Worm (Caenorhabditis elegans) whole organism, L4 larva: ENCODE data around the gene ZK228.10.

Source experiments
- F26F4.8 ChIP-seq: fragments of 200-800 bp; sonication (Bioruptor generic); conservative IDR thresholded peaks from 2 replicates; pipeline ENCODE4 v1.3.6; 2022; ENCODE audit warnings: missing genetic modification characterization, missing compliant biosample characterization
- F37D6.2 ChIP-seq: sonication (generic microtip); optimal IDR thresholded peaks from 2 replicates; lab custom pipeline; 2016; ENCODE audit warnings: mild to moderate bottlenecking, missing genetic modification characterization, missing compliant biosample characterization
- F49E8.2 ChIP-seq: sonication (generic microtip); optimal IDR thresholded peaks from 2 replicates; lab custom pipeline; 2016; ENCODE audit warnings: missing compliant biosample characterization, mild to moderate bottlenecking, missing genetic modification characterization, borderline replicate concordance
- R02D3.7 ChIP-seq: fragments of 150-350 bp; sonication (generic microtip); optimal IDR thresholded peaks from 3 replicates; lab custom pipeline; 2014; ENCODE audit warnings: missing biosample characterization, missing genetic modification characterization
- T20F7.1 ChIP-seq: fragments of 200-800 bp; sonication (Bioruptor generic); optimal IDR thresholded peaks from 2 replicates; lab custom pipeline; 2018; ENCODE audit warnings: mild to moderate bottlenecking, missing genetic modification characterization, missing compliant biosample characterization
- Y105C5A.15 ChIP-seq: fragments of 200-800 bp; sonication (Bioruptor generic); IDR thresholded peaks from 2 replicates; pipeline ENCODE4 v1.3.6; 2022; ENCODE audit warnings: missing genetic modification characterization, missing compliant biosample characterization
- ZK337.2 ChIP-seq: fragments of 200-800 bp; sonication (Bioruptor generic); IDR thresholded peaks from 2 replicates; pipeline ENCODE4 v1.3.6; 2022; ENCODE audit warnings: missing genetic modification reagents, missing genetic modification characterization, missing compliant biosample characterization
- aly-2 ChIP-seq: sonication (generic microtip); optimal IDR thresholded peaks from 2 replicates; lab custom pipeline; 2018; ENCODE audit warnings: missing biosample characterization, missing genetic modification characterization
- ceh-28 ChIP-seq: fragments of 150-350 bp; optimal IDR thresholded peaks from 2 replicates; lab custom pipeline; 2014; ENCODE audit warnings: missing biosample characterization, missing genetic modification reagents, missing genetic modification characterization
- ceh-44 ChIP-seq: fragments of 200-800 bp; sonication (Bioruptor generic); IDR thresholded peaks from 2 replicates; pipeline ENCODE4 v1.3.6; 2022; ENCODE audit warnings: missing genetic modification reagents, missing genetic modification characterization, missing compliant biosample characterization
- daf-8 ChIP-seq: fragments of 200-800 bp; sonication (Bioruptor generic); IDR thresholded peaks from 2 replicates; pipeline ENCODE4 v1.3.6; 2022; ENCODE audit warnings: missing genetic modification characterization, missing compliant biosample characterization
- duxl-1 ChIP-seq: sonication (generic microtip); optimal IDR thresholded peaks from 2 replicates; lab custom pipeline; 2016; ENCODE audit warnings: mild to moderate bottlenecking, missing genetic modification characterization, moderate library complexity, missing compliant biosample characterization; ENCODE audit not compliant: poor library complexity
- egl-27 ChIP-seq: sonication (generic microtip); optimal IDR thresholded peaks from 3 replicates; lab custom pipeline; 2017; ENCODE audit warnings: missing biosample characterization, missing genetic modification reagents, missing genetic modification characterization
- egl-43 ChIP-seq: fragments of 200-800 bp; sonication (Bioruptor generic); IDR thresholded peaks from 2 replicates; pipeline ENCODE4 v1.3.6; 2022; ENCODE audit warnings: missing genetic modification reagents, missing genetic modification characterization, missing compliant biosample characterization
- fkh-10 ChIP-seq: fragments of 150-350 bp; optimal IDR thresholded peaks from 2 replicates; lab custom pipeline; 2014; ENCODE audit warnings: missing biosample characterization, missing genetic modification reagents, missing genetic modification characterization
- fos-1 ChIP-seq: fragments of 150-350 bp; optimal IDR thresholded peaks from 2 replicates; lab custom pipeline; 2014; ENCODE audit warnings: missing biosample characterization, missing genetic modification characterization
- gei-8 ChIP-seq: fragments of 200-800 bp; sonication (Bioruptor generic); optimal IDR thresholded peaks from 2 replicates; lab custom pipeline; 2018; ENCODE audit warnings: mild to moderate bottlenecking, missing genetic modification characterization, missing compliant biosample characterization
- hlh-11 ChIP-seq: fragments of 200-800 bp; sonication (Bioruptor generic); optimal IDR thresholded peaks from 2 replicates; lab custom pipeline; 2018; ENCODE audit warnings: mild to moderate bottlenecking, missing genetic modification characterization, missing compliant biosample characterization
- hlh-30 ChIP-seq: sonication (generic microtip); optimal IDR thresholded peaks from 2 replicates; lab custom pipeline; 2017; ENCODE audit warnings: antibody characterized with exemption, mild to moderate bottlenecking, missing genetic modification characterization, missing compliant biosample characterization; ENCODE audit not compliant: insufficient read depth
- jun-1 ChIP-seq: fragments of 150-350 bp; optimal IDR thresholded peaks from 2 replicates; lab custom pipeline; 2014; ENCODE audit warnings: missing biosample characterization, missing genetic modification reagents, missing genetic modification characterization
- madf-5 ChIP-seq, 2 experiments: fragments of 200-800 bp; sonication (Bioruptor generic); IDR thresholded peaks; 2 replicates each; pipeline ENCODE4 v1.3.6; 2022; ENCODE audit warnings: missing compliant biosample characterization in 2 of 2, missing genetic modification characterization in 2 of 2
- mxl-3 ChIP-seq: fragments of 200-800 bp; sonication (Bioruptor generic); optimal IDR thresholded peaks from 2 replicates; lab custom pipeline; 2018; ENCODE audit warnings: mild to moderate bottlenecking, missing genetic modification characterization, missing compliant biosample characterization
- nhr-102 ChIP-seq: sonication (generic microtip); optimal IDR thresholded peaks from 2 replicates; lab custom pipeline; 2016; ENCODE audit warnings: mild to moderate bottlenecking, missing genetic modification characterization, moderate library complexity, missing compliant biosample characterization
- nhr-111 ChIP-seq: fragments of 200-800 bp; sonication (Bioruptor generic); optimal IDR thresholded peaks from 2 replicates; lab custom pipeline; 2018; ENCODE audit warnings: mild to moderate bottlenecking, missing genetic modification characterization, missing compliant biosample characterization
- nhr-25 ChIP-seq: sonication (generic microtip); optimal IDR thresholded peaks from 2 replicates; lab custom pipeline; 2017; ENCODE audit warnings: missing genetic modification characterization, mild to moderate bottlenecking, missing compliant biosample characterization, antibody characterized with exemption, moderate library complexity, borderline replicate concordance; ENCODE audit not compliant: insufficient read depth
- nhr-28 ChIP-seq: fragments of 150-350 bp; optimal IDR thresholded peaks from 2 replicates; lab custom pipeline; 2014; ENCODE audit warnings: missing biosample characterization, missing genetic modification characterization
- nhr-41 ChIP-seq: fragments of 200-800 bp; sonication (Bioruptor generic); IDR thresholded peaks from 2 replicates; pipeline ENCODE4 v1.3.6; 2022; ENCODE audit warnings: missing genetic modification reagents, missing genetic modification characterization, missing compliant biosample characterization
- nhr-6 ChIP-seq: fragments of 150-350 bp; optimal IDR thresholded peaks from 2 replicates; lab custom pipeline; 2014; ENCODE audit warnings: missing biosample characterization, missing genetic modification characterization
- saeg-2 ChIP-seq: fragments of 200-800 bp; sonication (Bioruptor generic); IDR thresholded peaks from 2 replicates; pipeline ENCODE4 v1.3.6; 2022; ENCODE audit warnings: missing genetic modification reagents, missing genetic modification characterization, missing compliant biosample characterization
- sdz-12 ChIP-seq: fragments of 200-800 bp; sonication (Bioruptor generic); optimal IDR thresholded peaks from 2 replicates; lab custom pipeline; 2018; ENCODE audit warnings: mild to moderate bottlenecking, missing genetic modification characterization, missing compliant biosample characterization
- set-16 ChIP-seq: fragments of 200-800 bp; sonication (Bioruptor generic); IDR thresholded peaks from 2 replicates; pipeline ENCODE4 v1.3.6; 2022; ENCODE audit warnings: missing genetic modification reagents, missing genetic modification characterization, missing compliant biosample characterization
- snpc-1.2 ChIP-seq: fragments of 200-800 bp; sonication (Bioruptor generic); IDR thresholded peaks from 2 replicates; pipeline ENCODE4 v1.3.6; 2022; ENCODE audit warnings: missing genetic modification reagents, missing genetic modification characterization, missing compliant biosample characterization
- spr-1 ChIP-seq: sonication (generic microtip); optimal IDR thresholded peaks from 2 replicates; lab custom pipeline; 2016; ENCODE audit warnings: mild to moderate bottlenecking, missing genetic modification characterization, missing compliant biosample characterization
- spr-3 ChIP-seq: fragments of 200-800 bp; sonication (Bioruptor generic); optimal IDR thresholded peaks from 2 replicates; lab custom pipeline; 2018; ENCODE audit warnings: mild to moderate bottlenecking, missing genetic modification characterization, missing compliant biosample characterization
- tra-1 ChIP-seq: fragments of 200-800 bp; sonication (Bioruptor generic); IDR thresholded peaks from 2 replicates; pipeline ENCODE4 v1.3.6; 2022; ENCODE audit warnings: missing genetic modification reagents, missing genetic modification characterization, missing compliant biosample characterization
- unc-130 ChIP-seq: sonication (generic microtip); optimal IDR thresholded peaks from 2 replicates; lab custom pipeline; 2016; ENCODE audit warnings: missing genetic modification reagents, missing genetic modification characterization, missing compliant biosample characterization
- unc-39 ChIP-seq: sonication (generic microtip); optimal IDR thresholded peaks from 2 replicates; lab custom pipeline; 2017; ENCODE audit warnings: missing biosample characterization, missing genetic modification characterization
- zip-11 ChIP-seq: fragments of 200-800 bp; sonication (Bioruptor generic); IDR thresholded peaks from 2 replicates; pipeline ENCODE4 v1.3.6; 2022; ENCODE audit warnings: missing genetic modification characterization, missing compliant biosample characterization
- ztf-11 ChIP-seq: fragments of 150-350 bp; optimal IDR thresholded peaks from 2 replicates; lab custom pipeline; 2014; ENCODE audit warnings: missing biosample characterization, missing genetic modification characterization
- ztf-7 ChIP-seq: fragments of 150-350 bp; optimal IDR thresholded peaks from 2 replicates; lab custom pipeline; 2014; ENCODE audit warnings: missing biosample characterization, missing genetic modification characterization

Gene ZK228.10

ce11 chrV:18412351-18412750, 44.3 kb upstream of the ZK228.10 start (continued):
- TF ChIP-seq gei-8 (GFP tag; lab: Kevin White, UChicago): no peak
- TF ChIP-seq, all 104 proteins: peak for 18

- TF ChIP-seq ZK337.2: no peak
- no peak for TF ChIP-seq ztf-7 (tag; lab: Kevin White, UChicago)
- TF ChIP-seq R02D3.7 (tag; lab: Kevin White, UChicago): no peak
- TF ChIP-seq T20F7.1 (GFP tag; lab: Kevin White, UChicago): no peak
- no peak for TF ChIP-seq F49E8.2 (tag; lab: Kevin White, UChicago)
- TF ChIP-seq jun-1 (tag; lab: Kevin White, UChicago): no peak
- no peak for TF ChIP-seq Y105C5A.15 (GFP tag; lab: Robert Waterston, UW)
- peak; percentile 9 for TF ChIP-seq nhr-28 (tag; lab: Kevin White, UChicago)
These were observed 43.8 kb upstream of the ZK228.10 start, which contains the start of gene ZK262.2 for ce11 chrV:18412887-18413286. Gene ZK262.2 (minus strand): TSS chrV:18412987.

- TF ChIP-seq mxl-3 (GFP tag; lab: Kevin White, UChicago) (no peak), unc-39 (tag; lab: Kevin White, UChicago) (no peak), F37D6.2 (tag; lab: Kevin White, UChicago) (no peak), Y105C5A.15 (GFP tag; lab: Robert Waterston, UW) (no peak), ceh-28 (tag; lab: Kevin White, UChicago) (no peak), spr-1 (no peak), nhr-25 (no peak), nhr-111 (GFP tag; lab: Kevin White, UChicago) (no peak), nhr-102 (tag; lab: Kevin White, UChicago) (no peak), hlh-30 (tag; lab: Kevin White, UChicago) (no peak), snpc-1.2 (GFP tag; lab: Robert Waterston, UW) (no peak), fkh-10 (GFP tag; lab: Kevin White, UChicago) (no peak)
These were observed 42.6 kb upstream of the ZK228.10 start, which contains the start of gene txt-8 for ce11 chrV:18414051-18414450. Gene txt-8 (plus strand): TSS chrV:18414351.

ce11 chrV:18415878-18416277, 40.8 kb upstream of the ZK228.10 start:
- TF ChIP-seq set-16 (GFP tag; lab: Robert Waterston, UW): peak; percentile 93

ce11 chrV:18420797-18421196, 35.9 kb upstream of the ZK228.10 start, which contains the start of gene srj-26:
Gene srj-26 (plus strand): TSS chrV:18421097.
- TF ChIP-seq ztf-7 (tag; lab: Kevin White, UChicago) (no peak), daf-8 (GFP tag; lab: Robert Waterston, UW) (no peak), sdz-12 (GFP tag; lab: Kevin White, UChicago) (no peak), saeg-2 (no peak), F49E8.2 (tag; lab: Kevin White, UChicago) (no peak), madf-5 (GFP tag; IDR thresholded peaks at IDR 0.05; lab: Robert Waterston, UW) (no peak), nhr-6 (no peak), zip-11 (no peak), mxl-3 (GFP tag; lab: Kevin White, UChicago) (no peak), ztf-11 (tag; lab: Kevin White, UChicago) (no peak)
- TF ChIP-seq, all 104 proteins: peak for 0

- no peak for TF ChIP-seq F26F4.8
- no peak for TF ChIP-seq duxl-1 (tag; lab: Kevin White, UChicago)
- TF ChIP-seq ZK337.2: no peak
- TF ChIP-seq egl-43 (GFP tag; lab: Robert Waterston, UW): no peak
- TF ChIP-seq hlh-11: no peak
- TF ChIP-seq spr-3 (GFP tag; lab: Kevin White, UChicago): no peak
- TF ChIP-seq aly-2 (tag; lab: Kevin White, UChicago): no peak
- TF ChIP-seq unc-130 (GFP tag; lab: Kevin White, UChicago): no peak
- TF ChIP-seq tra-1: no peak
- TF ChIP-seq ceh-44 (GFP tag; lab: Robert Waterston, UW): no peak
- TF ChIP-seq egl-27 (tag; lab: Kevin White, UChicago): no peak
- TF ChIP-seq nhr-28 (tag; lab: Kevin White, UChicago): no peak
- no peak for TF ChIP-seq nhr-41 (GFP tag; lab: Robert Waterston, UW)
- TF ChIP-seq hlh-30 (tag; lab: Kevin White, UChicago): no peak
- TF ChIP-seq fos-1 (tag; lab: Kevin White, UChicago): no peak
- TF ChIP-seq, all 104 proteins: peak for 0
These were observed 32.2 kb upstream of the ZK228.10 start, which contains the start of gene ZK262.4 for ce11 chrV:18424471-18424870. Gene ZK262.4 (minus strand): TSS chrV:18424571.
